Worm (Caenorhabditis elegans) whole organism, young adult: ENCODE data around the gene F41C6.7.

Source experiments
- F23B12.7 ChIP-seq: sonication (generic microtip); optimal IDR thresholded peaks from 2 replicates; lab custom pipeline; 2017; ENCODE audit warnings: missing genetic modification characterization, mild to moderate bottlenecking, missing compliant biosample characterization, antibody characterized with exemption, moderate library complexity; ENCODE audit not compliant: insufficient read depth
- ama-1 ChIP-seq, 3 experiments: fragments of 150-350 bp in 1 of 3; sonication (generic microtip) in 2 of 3; optimal IDR thresholded peaks; 2 replicates each; lab custom pipeline; 2014 to 2018; ENCODE audit warnings: missing biosample characterization in 2 of 3, missing genetic modification characterization in 2 of 3, missing genetic modification reagents in 2 of 3
- dpff-1 ChIP-seq: sonication (generic microtip); optimal IDR thresholded peaks from 2 replicates; lab custom pipeline; 2017; ENCODE audit warnings: mild to moderate bottlenecking, missing genetic modification characterization, missing compliant biosample characterization
- efl-1 ChIP-seq: fragments of 150-350 bp; optimal IDR thresholded peaks from 2 replicates; lab custom pipeline; 2014; ENCODE audit warnings: missing biosample characterization, missing genetic modification reagents, missing genetic modification characterization
- egrh-3 ChIP-seq: fragments of 200-800 bp; sonication (Bioruptor generic); IDR thresholded peaks from 2 replicates; pipeline ENCODE4 v1.3.6; 2022; ENCODE audit warnings: missing genetic modification reagents, missing genetic modification characterization, missing compliant biosample characterization
- pha-4 ChIP-seq: fragments of 150-350 bp; sonication (generic microtip); optimal IDR thresholded peaks from 2 replicates; lab custom pipeline; 2014; ENCODE audit warnings: missing biosample characterization, missing genetic modification reagents, missing genetic modification characterization
- unc-62 ChIP-seq: fragments of 150-350 bp; optimal IDR thresholded peaks from 2 replicates; lab custom pipeline; 2014; ENCODE audit warnings: missing biosample characterization, missing genetic modification reagents, missing genetic modification characterization

DNA sequence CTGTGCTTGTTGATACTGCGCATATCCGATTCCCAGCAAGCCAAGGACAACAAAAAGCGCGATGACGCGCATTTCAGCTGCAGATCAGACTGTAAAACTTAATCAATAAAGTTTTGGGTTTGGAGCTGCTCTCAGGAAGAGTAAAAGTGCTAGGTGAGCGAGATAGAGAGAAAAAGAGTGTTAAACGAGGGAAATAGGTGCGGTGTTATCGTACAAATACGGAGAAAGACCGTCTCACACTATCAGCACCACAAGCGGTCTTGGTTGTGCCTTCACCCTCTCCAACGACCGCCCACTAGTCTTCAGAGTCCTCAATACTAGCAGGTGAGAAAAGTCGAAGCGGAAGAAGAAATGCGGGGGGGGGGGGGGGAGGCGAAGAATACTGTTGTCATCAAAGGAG is 43.5 kb upstream of the F41C6.7 start, which contains the start of gene F14B8.5:
- TF ChIP-seq pha-4 (tag; lab: Kevin White, UChicago) = no peak
- no peak for TF ChIP-seq unc-62 (GFP tag; lab: Kevin White, UChicago)
- no peak for TF ChIP-seq dpff-1 (tag; lab: Kevin White, UChicago)
- no peak for TF ChIP-seq ama-1 (optimal IDR thresholded peaks at IDR 0.05; lab: Kevin White, UChicago)
- no peak for TF ChIP-seq ama-1 (GFP tag; optimal IDR thresholded peaks at IDR 0.05; lab: Kevin White, UChicago)
- TF ChIP-seq F23B12.7 (tag; lab: Kevin White, UChicago) = no peak
- TF ChIP-seq egrh-3 = no peak
- no peak for TF ChIP-seq efl-1 (GFP tag; lab: Kevin White, UChicago)
